Fruit fly (Drosophila melanogaster) whole organism, wandering third instar larva: ENCODE results near the gene CG12783.

Experiments used
- CG32264 ChIP-seq: fragments of 200-800 bp; sonication (Bioruptor generic); optimal IDR thresholded peaks from 2 replicates; lab custom pipeline; 2016; ENCODE audit warnings: missing biosample characterization, missing genetic modification characterization
- CG9705 ChIP-seq: fragments of 200-800 bp; sonication (Bioruptor generic); optimal IDR thresholded peaks from 2 replicates; lab custom pipeline; 2018; ENCODE audit warnings: missing biosample characterization, mild to moderate bottlenecking, missing genetic modification characterization
- Dif ChIP-seq: fragments of 200-275, 200-300 bp; sonication (Bioruptor generic); optimal IDR thresholded peaks from 2 replicates; lab custom pipeline; 2018; ENCODE audit warnings: missing biosample characterization, missing genetic modification characterization; ENCODE audit not compliant: partially characterized antibody
- GATAd ChIP-seq: sonication (Bioruptor generic); optimal IDR thresholded peaks from 2 replicates; lab custom pipeline; 2016; ENCODE audit warnings: missing biosample characterization, missing genetic modification characterization
- HLH106 ChIP-seq: fragments of 200-800 bp; optimal IDR thresholded peaks from 3 replicates; lab custom pipeline; 2019; ENCODE audit warnings: missing biosample characterization, mild to moderate bottlenecking, missing genetic modification characterization, moderate library complexity
- Hr78 ChIP-seq: fragments of >200 bp; optimal IDR thresholded peaks from 2 replicates; lab custom pipeline; 2017; ENCODE audit warnings: missing biosample characterization, missing genetic modification characterization
- Hr83 ChIP-seq: fragments of 200-300 bp; sonication (Bioruptor generic); optimal IDR thresholded peaks from 2 replicates; lab custom pipeline; 2016; ENCODE audit warnings: missing biosample characterization, mild to moderate bottlenecking, missing genetic modification characterization, moderate library complexity; ENCODE audit not compliant: poor library complexity, severe bottlenecking
- Jra ChIP-seq: sonication (Bioruptor generic); optimal IDR thresholded peaks from 2 replicates; lab custom pipeline; 2016; ENCODE audit warnings: missing biosample characterization, missing genetic modification characterization
- Mio ChIP-seq: sonication (Bioruptor generic); optimal IDR thresholded peaks from 2 replicates; lab custom pipeline; 2016; ENCODE audit warnings: missing biosample characterization, missing genetic modification characterization
- Myc ChIP-seq: fragments of >200 bp; optimal IDR thresholded peaks from 2 replicates; lab custom pipeline; 2017
- N ChIP-seq: fragments of >200 bp; optimal IDR thresholded peaks from 2 replicates; lab custom pipeline; 2018; ENCODE audit warnings: missing biosample characterization, missing external identifiers, missing genetic modification characterization
- OdsH ChIP-seq: fragments of 200-800 bp; sonication (Bioruptor generic); optimal IDR thresholded peaks from 2 replicates; lab custom pipeline; 2016; ENCODE audit warnings: missing biosample characterization, mild to moderate bottlenecking, missing genetic modification characterization
- Rel ChIP-seq, 2 experiments: fragments of 200-800 bp; sonication (Bioruptor generic) in 1 of 2; optimal IDR thresholded peaks; 2 replicates in 1 of 2; 3 replicates in 1 of 2; lab custom pipeline; 2016 to 2019; ENCODE audit warnings: mild to moderate bottlenecking in 2 of 2, missing biosample characterization in 2 of 2, missing genetic modification characterization in 2 of 2, moderate library complexity in 1 of 2
- Sp1 ChIP-seq: fragments of 200-800 bp; sonication (Bioruptor generic); optimal IDR thresholded peaks from 3 replicates; lab custom pipeline; 2019; ENCODE audit warnings: missing biosample characterization, mild to moderate bottlenecking, missing genetic modification characterization, moderate library complexity
- Vsx2 ChIP-seq: fragments of 200-300, 225-300 bp; sonication (Bioruptor generic); optimal IDR thresholded peaks from 2 replicates; lab custom pipeline; 2018; ENCODE audit warnings: missing biosample characterization, missing genetic modification characterization; ENCODE audit not compliant: partially characterized antibody
- br ChIP-seq: fragments of 200-800 bp; sonication (Bioruptor generic); optimal IDR thresholded peaks from 2 replicates; lab custom pipeline; 2016; ENCODE audit warnings: missing biosample characterization, missing genetic modification characterization
- brk ChIP-seq: fragments of 200-800 bp; sonication (Bioruptor generic); optimal IDR thresholded peaks from 2 replicates; lab custom pipeline; 2016; ENCODE audit warnings: missing biosample characterization, mild to moderate bottlenecking, missing genetic modification characterization
- dl ChIP-seq, 2 experiments: fragments of 175-275, 200-275 bp in 1 of 2; fragments of 200-275 bp in 1 of 2; sonication (Bioruptor generic); optimal IDR thresholded peaks; lab custom pipeline; 2018; ENCODE audit warnings: mild to moderate bottlenecking in 2 of 2, missing biosample characterization in 2 of 2, missing genetic modification characterization in 2 of 2, moderate library complexity in 2 of 2; ENCODE audit not compliant: partially characterized antibody in 2 of 2, insufficient read depth in 1 of 2
- dmrt93B ChIP-seq: fragments of 200-800 bp; sonication (Bioruptor generic); optimal IDR thresholded peaks from 2 replicates; lab custom pipeline; 2018; ENCODE audit warnings: missing biosample characterization, mild to moderate bottlenecking, missing genetic modification characterization
- dsf ChIP-seq: sonication (Bioruptor generic); optimal IDR thresholded peaks from 2 replicates; lab custom pipeline; 2016; ENCODE audit warnings: missing biosample characterization, missing genetic modification characterization, borderline replicate concordance
- ey ChIP-seq: fragments of 200-800 bp; sonication (Bioruptor generic); optimal IDR thresholded peaks from 2 replicates; lab custom pipeline; 2016; ENCODE audit warnings: missing biosample characterization, missing genetic modification characterization
- foxo ChIP-seq, 2 experiments: fragments of 200-800 bp; sonication (Bioruptor generic); optimal IDR thresholded peaks; 2 replicates in 1 of 2; 3 replicates in 1 of 2; lab custom pipeline; 2016 to 2017; ENCODE audit warnings: missing biosample characterization in 2 of 2, missing genetic modification characterization in 2 of 2
- fru ChIP-seq: fragments of 200-800 bp; sonication (Bioruptor generic); optimal IDR thresholded peaks from 3 replicates; lab custom pipeline; 2016; ENCODE audit warnings: missing biosample characterization, mild to moderate bottlenecking, missing genetic modification characterization
- h ChIP-seq: fragments of 200-800 bp; sonication (Bioruptor generic); optimal IDR thresholded peaks from 3 replicates; lab custom pipeline; 2016; ENCODE audit warnings: missing biosample characterization, mild to moderate bottlenecking, missing genetic modification characterization
- jim ChIP-seq: fragments of 175-275, 200-325 bp; sonication (Bioruptor generic); optimal IDR thresholded peaks from 2 replicates; lab custom pipeline; 2016; ENCODE audit warnings: missing biosample characterization, mild to moderate bottlenecking, missing genetic modification characterization
- lola ChIP-seq: fragments of >200 bp; optimal IDR thresholded peaks from 2 replicates; lab custom pipeline; 2017; ENCODE audit warnings: missing biosample characterization, missing genetic modification characterization
- pan ChIP-seq: fragments of >200 bp; optimal IDR thresholded peaks from 2 replicates; lab custom pipeline; 2017
- psq ChIP-seq: fragments of 200-800 bp; sonication (Bioruptor generic); optimal IDR thresholded peaks from 3 replicates; lab custom pipeline; 2017; ENCODE audit warnings: missing biosample characterization, mild to moderate bottlenecking, missing genetic modification characterization, moderate library complexity
- sv ChIP-seq: fragments of 200-800 bp; sonication (Bioruptor generic); optimal IDR thresholded peaks from 3 replicates; lab custom pipeline; 2016; ENCODE audit warnings: missing biosample characterization, missing genetic modification characterization
- usp ChIP-seq: fragments of >200 bp; optimal IDR thresholded peaks from 2 replicates; lab custom pipeline; 2017; ENCODE audit warnings: missing biosample characterization, missing genetic modification characterization
- woc ChIP-seq: sonication (Bioruptor generic); optimal IDR thresholded peaks from 2 replicates; lab custom pipeline; 2016; ENCODE audit warnings: missing biosample characterization, mild to moderate bottlenecking, missing genetic modification characterization

Gene CG12783

DNA sequence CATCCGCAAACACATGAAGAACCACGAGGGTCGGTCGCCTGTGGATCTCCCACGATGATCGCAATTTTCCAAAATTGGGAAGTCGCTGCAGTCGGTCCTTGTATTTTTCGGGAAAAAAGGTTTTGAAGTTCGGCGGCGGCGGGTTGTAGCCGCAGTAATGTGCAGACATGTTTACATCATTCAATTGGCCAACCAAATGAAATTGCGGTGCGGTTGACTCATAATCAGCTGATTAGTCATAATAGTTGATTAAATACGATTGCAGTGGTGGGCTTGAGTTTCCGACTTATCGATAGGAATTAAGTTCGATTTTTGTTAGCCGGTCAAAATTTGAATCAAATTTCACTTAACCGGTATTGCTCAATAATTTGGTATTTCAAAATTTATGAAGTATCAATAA lies 38.9 kb upstream of the CG12783 start, which contains the start of gene CG14907:
CG14907 (minus strand) TSS at position 229 of the 400 bp plus-strand sequence.
- no peak for TF ChIP-seq Dif (GFP tag; lab: Kevin White, UChicago)
- peak; percentile 14 for TF ChIP-seq Jra
- no peak for TF ChIP-seq dsf
- no peak for TF ChIP-seq Myc (lab: Kevin White, UChicago)
- TF ChIP-seq Vsx2: no peak

DNA sequence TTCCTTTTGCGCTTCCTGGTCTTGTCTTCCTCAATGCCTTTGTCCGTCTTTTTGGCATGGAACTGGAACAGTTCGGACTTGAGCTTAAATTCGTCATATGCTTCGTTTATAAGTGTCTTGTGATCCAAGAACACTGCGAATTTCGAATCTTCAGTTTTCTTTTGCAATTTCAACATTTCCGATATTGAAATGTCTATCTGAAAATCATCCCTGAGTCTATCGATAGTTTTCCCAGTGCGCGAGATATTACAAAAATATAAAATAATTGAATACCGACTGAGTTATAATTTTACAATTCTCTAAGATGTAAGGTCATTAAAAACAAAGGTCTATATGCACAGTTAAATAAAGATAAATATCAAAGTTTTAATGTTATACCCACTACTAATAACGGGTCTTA lies 37.8 kb upstream of the CG12783 start, which contains the start of gene Mettl4:
Mettl4 (minus strand) TSS at position 208 of the 400 bp plus-strand sequence.
- TF ChIP-seq h (GFP tag; lab: Kevin White, UChicago) (no peak), Mio (GFP tag; lab: Kevin White, UChicago) (no peak), CG32264 (no peak), fru (GFP tag; lab: Kevin White, UChicago) (no peak), psq (GFP tag; lab: Kevin White, UChicago) (no peak), dmrt93B (GFP tag; lab: Kevin White, UChicago) (no peak), CG9705 (GFP tag; lab: Kevin White, UChicago) (no peak), pan (no peak), GATAd (GFP tag; lab: Kevin White, UChicago) (no peak), brk (no peak), Hr83 (GFP tag; lab: Kevin White, UChicago) (no peak), Jra (no peak), usp (GFP tag; lab: Kevin White, UChicago) (no peak), Rel (GFP tag; optimal IDR thresholded peaks at IDR 0.05; lab: Kevin White, UChicago) (no peak), Rel (tag; optimal IDR thresholded peaks at IDR 0.05; lab: Kevin White, UChicago) (no peak), dl (GFP tag; optimal IDR thresholded peaks at IDR 0.05; lab: Kevin White, UChicago; ENCODE audit: insufficient read depth in 1 of 2, partially characterized antibody in 2 of 2) (no peak), HLH106 (tag; lab: Kevin White, UChicago) (no peak), jim (GFP tag; lab: Kevin White, UChicago) (no peak)

DNA sequence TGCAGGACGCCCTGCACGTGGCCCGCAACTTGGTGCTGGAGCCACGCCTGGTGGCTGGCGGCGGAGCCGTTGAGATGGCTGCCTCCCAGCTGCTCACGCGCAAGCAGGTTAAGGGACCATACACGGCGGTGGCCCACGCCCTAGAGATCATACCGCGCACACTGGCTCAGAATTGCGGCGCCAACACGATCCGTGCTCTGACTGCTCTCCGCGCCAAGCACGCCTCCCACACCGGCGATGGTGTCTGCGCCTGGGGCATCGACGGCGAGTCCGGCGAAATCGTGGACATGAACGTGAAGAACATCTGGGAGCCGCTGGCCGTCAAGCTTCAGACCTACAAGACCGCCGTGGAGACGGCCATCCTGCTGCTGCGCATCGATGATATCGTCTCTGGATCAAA lies 36.1 kb upstream of the CG12783 start:
- TF ChIP-seq woc (no peak), sv (no peak), Hr78 (GFP tag; lab: Kevin White, UChicago) (no peak), lola (GFP tag; lab: Kevin White, UChicago) (no peak), usp (GFP tag; lab: Kevin White, UChicago) (no peak)

DNA sequence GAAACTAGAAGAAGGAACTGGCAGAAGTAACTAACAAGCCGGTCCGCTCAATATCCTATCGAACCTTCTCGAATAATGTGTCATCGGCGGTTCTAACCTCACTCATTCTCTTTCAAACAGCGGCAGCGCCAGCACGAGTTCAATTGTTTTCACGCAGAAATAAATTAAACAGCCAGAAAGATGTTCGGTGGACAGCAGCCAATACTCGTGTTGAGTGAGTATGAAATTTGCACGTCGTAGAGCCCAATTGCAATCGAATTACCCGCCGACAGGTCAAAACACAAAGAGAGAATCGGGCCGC lies 34.5 kb upstream of the CG12783 start:
- TF ChIP-seq Myc (lab: Kevin White, UChicago): peak; percentile 46
- TF ChIP-seq Jra: peak; percentile 14
- TF ChIP-seq psq (GFP tag; lab: Kevin White, UChicago): no peak

DNA sequence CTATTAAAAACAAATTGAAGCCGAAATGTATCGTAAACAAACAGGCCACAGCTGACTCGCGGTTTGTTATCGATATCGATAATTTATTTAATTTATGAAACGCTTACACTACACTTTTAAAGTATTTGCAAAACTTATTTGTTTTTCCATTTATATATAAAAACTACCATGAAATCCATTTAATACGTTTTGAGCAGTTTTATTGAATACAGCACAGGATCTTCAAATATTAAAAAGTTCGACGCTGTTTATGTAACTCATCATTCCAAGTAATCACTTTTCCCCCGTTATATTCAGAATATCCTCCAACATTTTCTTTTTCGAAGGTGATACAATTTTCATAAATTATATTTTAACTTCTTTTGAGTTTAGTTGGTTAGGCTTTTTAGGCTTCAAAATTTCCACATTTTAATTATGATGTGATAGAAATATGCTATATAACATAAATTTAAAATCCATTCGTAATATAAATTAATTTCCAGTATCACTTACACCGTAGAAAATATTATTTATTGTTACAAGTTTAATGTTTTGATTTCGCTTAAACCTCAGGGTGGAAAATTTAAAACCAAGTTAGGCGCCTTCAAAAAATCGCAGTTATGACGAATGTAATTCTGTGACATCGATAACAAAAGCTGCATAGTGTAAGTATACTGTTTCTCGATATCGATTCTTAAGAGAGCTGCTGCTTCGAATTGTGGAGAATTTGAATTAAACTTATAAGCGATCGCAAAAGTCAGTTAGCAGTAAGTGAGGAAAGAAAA lies 33.9 kb upstream of the CG12783 start, which contains the start of the genes CG10324 and CCT3:
CG10324 (minus strand) TSS at position 53 of the 764 bp plus-strand sequence.
CCT3 (plus strand) TSS at position 654 of the 764 bp plus-strand sequence.
- TF ChIP-seq CG9705 (GFP tag; lab: Kevin White, UChicago) (peak; percentile 69), ey (GFP tag; lab: Kevin White, UChicago) (peak; percentile 49), Rel (GFP tag; optimal IDR thresholded peaks at IDR 0.05; lab: Kevin White, UChicago) (no peak), Rel (tag; optimal IDR thresholded peaks at IDR 0.05; lab: Kevin White, UChicago) (peak; percentile 27), Sp1 (peak; percentile 68), N (GFP tag; lab: Kevin White, UChicago) (peak; percentile 78), OdsH (GFP tag; lab: Kevin White, UChicago) (peak; percentile 13), dsf (no peak), psq (GFP tag; lab: Kevin White, UChicago) (peak; percentile 6), br (GFP tag; lab: Kevin White, UChicago) (no peak), foxo (GFP tag; optimal IDR thresholded peaks at IDR 0.05; lab: Kevin White, UChicago) (no peak), sv (peak; percentile 52), Mio (GFP tag; lab: Kevin White, UChicago) (no peak), fru (GFP tag; lab: Kevin White, UChicago) (no peak), Hr83 (GFP tag; lab: Kevin White, UChicago) (no peak), HLH106 (tag; lab: Kevin White, UChicago) (peak; percentile 77)
